Worm (Caenorhabditis elegans) whole organism, mixed stage, embryonic: ENCODE measurements around the gene grl-25.

Source experiments
- M03D4.4 ChIP-seq: sonication (generic microtip); optimal IDR thresholded peaks from 2 replicates; lab custom pipeline; 2017; ENCODE audit warnings: mild to moderate bottlenecking, missing genetic modification characterization, missing compliant biosample characterization
- bed-3 ChIP-seq: fragments of 200-800 bp; sonication (Bioruptor generic); optimal IDR thresholded peaks from 3 replicates; lab custom pipeline; 2018; ENCODE audit warnings: mild to moderate bottlenecking, missing genetic modification characterization, moderate library complexity, missing compliant biosample characterization
- blmp-1 ChIP-seq: fragments of 150-350 bp; optimal IDR thresholded peaks from 2 replicates; lab custom pipeline; 2014; ENCODE audit warnings: missing biosample characterization, missing genetic modification characterization
- ceh-39 ChIP-seq: fragments of 150-350 bp; optimal IDR thresholded peaks from 2 replicates; lab custom pipeline; 2014; ENCODE audit warnings: missing biosample characterization, missing genetic modification characterization
- ces-1 ChIP-seq: fragments of 150-350 bp; optimal IDR thresholded peaks from 2 replicates; lab custom pipeline; 2014; ENCODE audit warnings: missing biosample characterization, missing genetic modification reagents, missing genetic modification characterization
- elt-3 ChIP-seq: fragments of 150-350 bp; optimal IDR thresholded peaks from 2 replicates; lab custom pipeline; 2014; ENCODE audit warnings: missing biosample characterization, missing genetic modification characterization
- ham-2 ChIP-seq: fragments of 200-800 bp; sonication (Bioruptor generic); optimal IDR thresholded peaks from 2 replicates; lab custom pipeline; 2018; ENCODE audit warnings: mild to moderate bottlenecking, missing genetic modification characterization, missing compliant biosample characterization
- hlh-1 ChIP-seq: fragments of 150-350 bp; optimal IDR thresholded peaks from 2 replicates; lab custom pipeline; 2014; ENCODE audit warnings: missing biosample characterization, missing genetic modification reagents, missing genetic modification characterization
- lin-13 ChIP-seq: fragments of 150-350 bp; optimal IDR thresholded peaks from 2 replicates; lab custom pipeline; 2014; ENCODE audit warnings: missing biosample characterization, missing genetic modification characterization
- mab-5 ChIP-seq: fragments of 150-350 bp; optimal IDR thresholded peaks from 2 replicates; lab custom pipeline; 2014; ENCODE audit warnings: missing biosample characterization, missing genetic modification characterization
- mep-1 ChIP-seq: fragments of 150-350 bp; optimal IDR thresholded peaks from 2 replicates; lab custom pipeline; 2017; ENCODE audit warnings: missing biosample characterization, missing genetic modification reagents, missing genetic modification characterization, inconsistent platforms
- mls-2 ChIP-seq: sonication (generic microtip); optimal IDR thresholded peaks from 2 replicates; lab custom pipeline; 2016; ENCODE audit warnings: mild to moderate bottlenecking, missing genetic modification characterization, moderate library complexity, missing compliant biosample characterization
- nhr-2 ChIP-seq: fragments of 150-350 bp; optimal IDR thresholded peaks from 2 replicates; lab custom pipeline; 2014; ENCODE audit warnings: missing biosample characterization, missing genetic modification characterization
- pha-4 ChIP-seq: fragments of 150-350 bp; optimal IDR thresholded peaks from 2 replicates; lab custom pipeline; 2018; ENCODE audit warnings: missing biosample characterization, missing genetic modification reagents, missing genetic modification characterization
- sptf-1 ChIP-seq: sonication (generic microtip); optimal IDR thresholded peaks from 2 replicates; lab custom pipeline; 2017; ENCODE audit warnings: mild to moderate bottlenecking, missing genetic modification characterization, moderate library complexity, missing compliant biosample characterization
- tbx-8 ChIP-seq: fragments of 200-800 bp; sonication (Bioruptor generic); optimal IDR thresholded peaks from 2 replicates; lab custom pipeline; 2018; ENCODE audit warnings: mild to moderate bottlenecking, missing genetic modification characterization, moderate library complexity, missing compliant biosample characterization
- unc-120 ChIP-seq: sonication (generic microtip); optimal IDR thresholded peaks from 2 replicates; lab custom pipeline; 2017; ENCODE audit warnings: missing genetic modification characterization, missing compliant biosample characterization; ENCODE audit not compliant: poor library complexity, severe bottlenecking
- unc-39 ChIP-seq: fragments of 150-350 bp; optimal IDR thresholded peaks from 2 replicates; lab custom pipeline; 2014; ENCODE audit warnings: missing biosample characterization, missing genetic modification characterization
- unc-62 ChIP-seq: fragments of 150-350 bp; optimal IDR thresholded peaks from 2 replicates; lab custom pipeline; 2014; ENCODE audit warnings: missing biosample characterization, missing genetic modification reagents, missing genetic modification characterization
- zip-8 ChIP-seq: fragments of 150-350 bp; optimal IDR thresholded peaks from 2 replicates; lab custom pipeline; 2014; ENCODE audit warnings: missing biosample characterization, missing genetic modification characterization

The grl-25 gene

DNA sequence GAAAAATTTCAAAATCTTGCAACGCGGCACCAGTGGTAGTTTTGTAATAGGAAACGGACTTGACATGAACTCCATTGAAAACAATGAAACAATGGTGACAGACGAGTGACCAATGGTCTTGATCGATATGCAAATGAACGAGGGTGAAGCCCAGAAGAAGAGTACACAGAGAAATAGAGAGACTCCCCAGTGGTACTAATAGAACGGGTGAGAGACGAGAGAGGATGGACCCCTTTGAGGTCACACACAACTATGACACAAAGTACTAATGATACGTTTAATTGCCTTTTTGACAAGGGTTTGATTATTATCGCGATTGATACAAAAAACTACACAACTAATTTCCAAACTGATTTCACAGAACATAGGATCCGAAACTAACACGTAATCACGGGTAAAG is 48.0 kb downstream of the grl-25 start, which contains the start of gene F59B2.8:
TSS of gene F59B2.8 (minus strand) at position 151 of the 400 bp plus-strand sequence.
- TF ChIP-seq unc-120 (tag; lab: Kevin White, UChicago) (peak; percentile 20), nhr-2 (tag; lab: Kevin White, UChicago) (no peak), hlh-1 (tag; lab: Kevin White, UChicago) (peak; percentile 15), mls-2 (tag; lab: Kevin White, UChicago) (peak; percentile 22), ces-1 (GFP tag; lab: Kevin White, UChicago) (peak; percentile 25), zip-8 (no peak), unc-62 (peak; percentile 62)

DNA sequence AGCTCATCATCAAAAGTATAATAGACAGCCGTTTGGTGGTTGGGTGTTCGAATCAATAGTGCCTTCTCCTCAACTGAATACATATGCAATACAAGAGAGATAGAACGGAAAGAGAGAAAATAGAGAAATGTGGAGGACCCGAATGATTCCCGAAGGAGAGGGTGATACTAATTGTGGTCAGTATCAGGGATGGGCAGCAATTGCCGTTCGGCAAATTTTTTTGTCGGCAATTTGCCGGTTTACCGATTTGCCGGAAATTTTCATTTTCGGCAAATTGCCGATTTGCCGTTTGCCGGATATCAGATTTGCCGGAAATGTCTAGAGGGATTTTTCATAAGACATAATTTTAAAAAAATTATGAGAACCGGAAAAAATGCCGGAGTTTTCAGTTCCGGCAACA is 50.2 kb downstream of the grl-25 start, which contains the start of gene F59B2.9:
TSS of gene F59B2.9 (minus strand) at position 101 of the 400 bp plus-strand sequence.
- TF ChIP-seq mep-1 (tag; lab: Kevin White, UChicago) (no peak), tbx-8 (GFP tag; lab: Kevin White, UChicago) (no peak), sptf-1 (tag; lab: Kevin White, UChicago) (no peak), M03D4.4 (tag; lab: Kevin White, UChicago) (no peak), bed-3 (no peak), blmp-1 (tag; lab: Kevin White, UChicago) (no peak), nhr-2 (tag; lab: Kevin White, UChicago) (no peak), unc-39 (tag; lab: Kevin White, UChicago) (no peak), ces-1 (GFP tag; lab: Kevin White, UChicago) (no peak), hlh-1 (tag; lab: Kevin White, UChicago) (no peak), elt-3 (tag; lab: Kevin White, UChicago) (no peak), ham-2 (GFP tag; lab: Kevin White, UChicago) (no peak), ceh-39 (tag; lab: Kevin White, UChicago) (no peak), mab-5 (tag; lab: Kevin White, UChicago) (no peak), pha-4 (tag; lab: Kevin White, UChicago) (no peak), lin-13 (tag; lab: Kevin White, UChicago) (no peak)
